Worm (Caenorhabditis elegans) whole organism, early embryonic: Measurements from ENCODE around the gene gst-17.

Experiments
- ama-1 ChIP-seq: fragments of 150-350 bp; optimal IDR thresholded peaks from 2 replicates; lab custom pipeline; 2014
- hmbx-1 ChIP-seq: sonication (generic microtip); optimal IDR thresholded peaks from 2 replicates; lab custom pipeline; 2016; ENCODE audit warnings: mild to moderate bottlenecking, missing genetic modification characterization, missing compliant biosample characterization
- hmg-4 ChIP-seq: fragments of 200-800 bp; sonication (Bioruptor generic); optimal IDR thresholded peaks from 2 replicates; lab custom pipeline; 2018; ENCODE audit warnings: mild to moderate bottlenecking, missing genetic modification characterization, missing compliant biosample characterization
- pes-1 ChIP-seq: fragments of 200-800 bp; sonication (Bioruptor generic); IDR thresholded peaks from 2 replicates; pipeline ENCODE4 v1.3.6; 2022; ENCODE audit warnings: missing genetic modification reagents, missing genetic modification characterization, missing compliant biosample characterization
- scrt-1 ChIP-seq: fragments of 200-800 bp; sonication (Bioruptor generic); IDR thresholded peaks from 2 replicates; pipeline ENCODE4 v1.3.6; 2022; ENCODE audit warnings: missing genetic modification characterization, missing compliant biosample characterization

- TF ChIP-seq scrt-1 (GFP tag; lab: Robert Waterston, UW) (no peak), hmbx-1 (tag; lab: Kevin White, UChicago) (no peak), ama-1 (lab: Kevin White, UChicago) (no peak), pes-1 (GFP tag; lab: Robert Waterston, UW) (no peak), hmg-4 (GFP tag; lab: Kevin White, UChicago) (no peak)
Measured at ce11 chrII:13677927-13678326, 47.3 kb upstream of the gst-17 start.
